Fruit fly (Drosophila melanogaster): ENCODE results near the gene mthl5.

The mthl5 gene

dm6 chr3R:11869675-11870074 lies 17.3 kb downstream of the mthl5 start (continued):
- TF ChIP-seq Deaf1 (tag; optimal IDR thresholded peaks at IDR 0.05), result no peak
- TF ChIP-seq sc (optimal IDR thresholded peaks at IDR 0.05), result no peak
- no peak for TF ChIP-seq sc (GFP tag; optimal IDR thresholded peaks at IDR 0.05)
- TF ChIP-seq CG2116 (GFP tag; optimal IDR thresholded peaks at IDR 0.05), result no peak
- no peak for TF ChIP-seq Oli (tag; optimal IDR thresholded peaks at IDR 0.05)
- no peak for TF ChIP-seq mirr (GFP tag; optimal IDR thresholded peaks at IDR 0.05)
- no peak for TF ChIP-seq CG9932 (GFP tag; IDR thresholded peaks at IDR 0.05)
- no peak for TF ChIP-seq otp (GFP tag; IDR thresholded peaks at IDR 0.05)
- no peak for TF ChIP-seq H2.0 (GFP tag; IDR thresholded peaks at IDR 0.05)
- TF ChIP-seq CG4424 (GFP tag; optimal IDR thresholded peaks at IDR 0.05), result peak; percentile 58
- TF ChIP-seq Opbp (GFP tag; IDR thresholded peaks at IDR 0.05; ENCODE audit: partially characterized antibody), result no peak
- no peak for TF ChIP-seq Ets97D (GFP tag; optimal IDR thresholded peaks at IDR 0.05)
- TF ChIP-seq CG3726 (GFP tag; IDR thresholded peaks at IDR 0.05), result no peak
- TF ChIP-seq CG17186 (GFP tag; optimal IDR thresholded peaks at IDR 0.05), result no peak
- TF ChIP-seq CG13424 (tag; optimal IDR thresholded peaks at IDR 0.05), result no peak
- no peak for TF ChIP-seq CG13775 (GFP tag; optimal IDR thresholded peaks at IDR 0.05)
- TF ChIP-seq slbo (GFP tag; IDR thresholded peaks at IDR 0.05), result no peak
- TF ChIP-seq B-H1 (GFP tag; IDR thresholded peaks at IDR 0.05), result peak; percentile 29; the same call in 1 of the 3 replicates
- TF ChIP-seq CG3407 (GFP tag; optimal IDR thresholded peaks at IDR 0.05), result no peak
- no peak for TF ChIP-seq ci (GFP tag; IDR thresholded peaks at IDR 0.05)
- no peak for TF ChIP-seq Xbp1 (GFP tag; optimal IDR thresholded peaks at IDR 0.05)
- no peak for TF ChIP-seq abd-A (tag; optimal IDR thresholded peaks at IDR 0.05)
- TF ChIP-seq CG8478 (optimal IDR thresholded peaks at IDR 0.05), result no peak
- peak; percentile 46; the same call in 1 of the 2 replicates for TF ChIP-seq CG31441 (GFP tag; IDR thresholded peaks at IDR 0.05)
- TF ChIP-seq Atf-2 (GFP tag; optimal IDR thresholded peaks at IDR 0.05), result no peak
- TF ChIP-seq hkb (optimal IDR thresholded peaks at IDR 0.05), result peak; percentile 93
- 0 out of 2 replicates have a peak, but pooled peaks have one; percentile 19 for TF ChIP-seq hkb (GFP tag; IDR thresholded peaks at IDR 0.05)
- TF ChIP-seq gcm2 (GFP tag; optimal IDR thresholded peaks at IDR 0.05), result no peak
- TF ChIP-seq HLH4C (GFP tag; IDR thresholded peaks at IDR 0.05; ENCODE audit: partially characterized antibody), result no peak
- no peak for TF ChIP-seq CG10654 (GFP tag; optimal IDR thresholded peaks at IDR 0.05)
- no peak for TF ChIP-seq CG10321 (GFP tag; IDR thresholded peaks at IDR 0.05)
- TF ChIP-seq crc (GFP tag; optimal IDR thresholded peaks at IDR 0.05), result no peak
- TF ChIP-seq Sox100B (GFP tag; optimal IDR thresholded peaks at IDR 0.05), result peak; percentile 55
- TF ChIP-seq psq (GFP tag; optimal IDR thresholded peaks at IDR 0.05), result no peak
- TF ChIP-seq CG7372 (GFP tag; IDR thresholded peaks at IDR 0.05), result no peak
- no peak for TF ChIP-seq fru (optimal IDR thresholded peaks at IDR 0.05)
- TF ChIP-seq GATAe (GFP tag; conservative IDR thresholded peaks at IDR 0.05), result no peak
- TF ChIP-seq CG15479 (GFP tag; optimal IDR thresholded peaks at IDR 0.05), result no peak
- no peak for TF ChIP-seq pb (GFP tag; optimal IDR thresholded peaks at IDR 0.05)
- TF ChIP-seq Ptx1 (GFP tag; IDR thresholded peaks at IDR 0.05), result peak; percentile 59
- no peak for TF ChIP-seq insv (GFP tag; optimal IDR thresholded peaks at IDR 0.05)
- no peak for TF ChIP-seq Hmx (GFP tag; optimal IDR thresholded peaks at IDR 0.05)
- TF ChIP-seq pan (optimal IDR thresholded peaks at IDR 0.05), result no peak
- TF ChIP-seq pan (GFP tag; optimal IDR thresholded peaks at IDR 0.05 in 1 of 2, IDR thresholded peaks at IDR 0.05 in 1 of 2), result no peak
- no peak for TF ChIP-seq CG7963 (GFP tag; IDR thresholded peaks at IDR 0.05; ENCODE audit: partially characterized antibody)
- no peak for TF ChIP-seq Fer2 (tag; optimal IDR thresholded peaks at IDR 0.05)
- no peak for TF ChIP-seq Jarid2 (GFP tag; optimal IDR thresholded peaks at IDR 0.05)
- no peak for TF ChIP-seq CG11696 (GFP tag; IDR thresholded peaks at IDR 0.05)
- no peak for TF ChIP-seq CG12236 (GFP tag; optimal IDR thresholded peaks at IDR 0.05)
- TF ChIP-seq gem (tag; optimal IDR thresholded peaks at IDR 0.05), result peak; percentile 62
- TF ChIP-seq Asciz (GFP tag; optimal IDR thresholded peaks at IDR 0.05), result no peak
- TF ChIP-seq chinmo (GFP tag; IDR thresholded peaks at IDR 0.05; ENCODE audit: partially characterized antibody), result no peak
- no peak for TF ChIP-seq CG12769 (tag; optimal IDR thresholded peaks at IDR 0.05)
- peak; percentile 34 for TF ChIP-seq ind (GFP tag; optimal IDR thresholded peaks at IDR 0.05)

Data from whole organism, embryonic.